Fruit fly (Drosophila melanogaster): ENCODE measurements around the gene Arr2.

The Arr2 gene

dm6 chr3L:8672199-8673059 lies 23.7 kb upstream of the Arr2 start (continued):
- peak; percentile 40 for TF ChIP-seq CG30403 (GFP tag; optimal IDR thresholded peaks at IDR 0.05)
- TF ChIP-seq CG7786 (GFP tag; optimal IDR thresholded peaks at IDR 0.05): peak; percentile 39
- TF ChIP-seq dm (GFP tag; optimal IDR thresholded peaks at IDR 0.05): no peak
- no peak for TF ChIP-seq sima (GFP tag; optimal IDR thresholded peaks at IDR 0.05)
- TF ChIP-seq crp (GFP tag; optimal IDR thresholded peaks at IDR 0.05): no peak
- TF ChIP-seq CG6854 (GFP tag; optimal IDR thresholded peaks at IDR 0.05): no peak

DNA sequence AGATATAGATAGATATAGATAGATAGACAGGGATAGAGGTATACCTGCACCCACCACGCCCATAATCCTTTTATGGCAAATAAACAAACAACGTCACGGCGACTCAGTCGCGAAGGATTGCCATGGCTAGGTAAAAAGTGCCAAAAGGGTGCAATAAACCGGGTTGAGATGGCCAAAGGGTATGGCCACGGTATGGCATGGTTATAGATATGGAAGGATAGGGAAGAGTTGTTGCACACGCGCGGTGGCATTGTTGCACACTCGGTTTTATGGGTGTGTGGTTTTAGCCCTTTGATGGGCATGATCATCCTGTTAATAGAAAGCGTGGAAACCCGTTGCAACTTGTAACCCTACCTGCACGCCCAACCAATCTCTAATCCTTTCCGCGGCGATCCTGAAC lies 22.2 kb upstream of the Arr2 start:
- TF ChIP-seq zen (tag; optimal IDR thresholded peaks at IDR 0.05) (peak; percentile 42), CG7271 (tag; optimal IDR thresholded peaks at IDR 0.05) (peak; percentile 42), cad (GFP tag; optimal IDR thresholded peaks at IDR 0.05) (peak; percentile 98), Kr (GFP tag; optimal IDR thresholded peaks at IDR 0.05) (peak; percentile 35), CG18262 (tag; optimal IDR thresholded peaks at IDR 0.05) (no peak), tll (GFP tag; optimal IDR thresholded peaks at IDR 0.05) (peak in 1 of 2 experiments; percentile 89), twi (tag; optimal IDR thresholded peaks at IDR 0.05) (peak; percentile 12), Aef1 (GFP tag; IDR thresholded peaks at IDR 0.05) (no peak), CG15479 (GFP tag; optimal IDR thresholded peaks at IDR 0.05) (peak; percentile 95), D (optimal IDR thresholded peaks at IDR 0.05) (peak; percentile 20), D (GFP tag; optimal IDR thresholded peaks at IDR 0.05) (no peak)

DNA sequence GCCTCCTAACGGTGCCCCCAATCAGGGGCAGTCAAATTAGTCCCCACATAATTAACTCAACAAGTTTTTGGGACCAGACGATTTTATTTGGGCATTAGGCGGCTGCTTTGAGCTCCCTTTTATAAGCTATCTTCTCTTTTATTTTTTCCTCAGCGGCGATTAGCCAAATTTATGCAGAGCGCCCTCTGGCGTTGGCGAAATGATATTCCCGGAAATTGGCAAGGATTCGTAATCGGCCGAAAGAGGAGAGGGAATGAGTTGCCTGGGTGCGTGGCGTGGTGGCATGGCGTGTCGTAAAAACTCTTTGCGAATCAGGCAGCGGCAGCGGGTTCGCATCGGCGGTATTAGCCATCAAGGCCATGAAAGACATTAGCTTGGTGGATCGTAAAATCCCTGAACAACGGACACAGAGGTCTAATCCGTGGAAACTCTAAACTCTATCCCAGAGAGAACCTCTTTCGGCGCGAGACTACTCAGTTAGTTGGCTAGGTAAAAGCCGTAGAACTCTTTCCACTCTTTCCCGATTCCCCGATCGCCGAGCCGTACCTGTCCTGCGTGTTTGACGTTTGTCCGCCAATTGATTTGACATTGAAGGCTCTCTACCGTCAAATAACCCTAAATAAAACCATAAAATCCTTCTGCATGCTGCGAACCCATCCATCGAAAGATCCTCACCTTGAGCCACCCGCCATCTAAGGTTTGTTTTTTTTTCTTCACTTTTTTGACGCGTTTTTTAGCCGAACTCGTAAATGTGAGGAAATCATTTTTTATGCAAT lies 21.3 kb upstream of the Arr2 start:
- TF ChIP-seq CG43689 (GFP tag; IDR thresholded peaks at IDR 0.05): no peak
- TF ChIP-seq NC2α (GFP tag; optimal IDR thresholded peaks at IDR 0.05): no peak
- no peak for TF ChIP-seq klu (GFP tag; IDR thresholded peaks at IDR 0.05)
- no peak for TF ChIP-seq CG4730 (GFP tag; IDR thresholded peaks at IDR 0.05)
- no peak for TF ChIP-seq CG31365 (tag; optimal IDR thresholded peaks at IDR 0.05)
- TF ChIP-seq CG17186 (GFP tag; optimal IDR thresholded peaks at IDR 0.05): no peak
- TF ChIP-seq hkb (optimal IDR thresholded peaks at IDR 0.05): no peak
- no peak for TF ChIP-seq hkb (GFP tag; IDR thresholded peaks at IDR 0.05)
- TF ChIP-seq hth (optimal IDR thresholded peaks at IDR 0.05): no peak
- TF ChIP-seq CG7271 (tag; optimal IDR thresholded peaks at IDR 0.05): peak; percentile 69
- TF ChIP-seq CG13287 (GFP tag; IDR thresholded peaks at IDR 0.05; ENCODE audit: partially characterized antibody): no peak
- peak; percentile 73 for TF ChIP-seq zen (tag; optimal IDR thresholded peaks at IDR 0.05)
- no peak for TF ChIP-seq CG2116 (GFP tag; optimal IDR thresholded peaks at IDR 0.05)
- TF ChIP-seq ttk (GFP tag; IDR thresholded peaks at IDR 0.05): no peak
- no peak for TF ChIP-seq gt (GFP tag; IDR thresholded peaks at IDR 0.05)
- TF ChIP-seq CG15479 (GFP tag; optimal IDR thresholded peaks at IDR 0.05): peak; percentile 51
- TF ChIP-seq CG8359 (GFP tag; optimal IDR thresholded peaks at IDR 0.05; ENCODE audit: borderline replicate concordance): no peak
- TF ChIP-seq Sry-β (GFP tag; optimal IDR thresholded peaks at IDR 0.05): no peak
- TF ChIP-seq CG8478 (optimal IDR thresholded peaks at IDR 0.05): no peak
- no peak for TF ChIP-seq ci (GFP tag; IDR thresholded peaks at IDR 0.05)
- TF ChIP-seq Sox100B (GFP tag; optimal IDR thresholded peaks at IDR 0.05): no peak
- no peak for TF ChIP-seq CG10654 (GFP tag; optimal IDR thresholded peaks at IDR 0.05)
- no peak for TF ChIP-seq crc (GFP tag; optimal IDR thresholded peaks at IDR 0.05)
- TF ChIP-seq cad (GFP tag; optimal IDR thresholded peaks at IDR 0.05): peak; percentile 88
- no peak for TF ChIP-seq Chrac-16 (GFP tag; optimal IDR thresholded peaks at IDR 0.05)
- TF ChIP-seq BtbVII (GFP tag; optimal IDR thresholded peaks at IDR 0.05): no peak
- TF ChIP-seq amos (GFP tag; IDR thresholded peaks at IDR 0.05; ENCODE audit: partially characterized antibody): no peak
- no peak for TF ChIP-seq CG9797 (GFP tag; optimal IDR thresholded peaks at IDR 0.05)
- TF ChIP-seq slp2 (GFP tag; optimal IDR thresholded peaks at IDR 0.05): no peak
- TF ChIP-seq CG12744 (GFP tag; optimal IDR thresholded peaks at IDR 0.05): no peak
- TF ChIP-seq Hr3 (GFP tag; optimal IDR thresholded peaks at IDR 0.05): no peak
- no peak for TF ChIP-seq stc (GFP tag; IDR thresholded peaks at IDR 0.05)
- TF ChIP-seq tll (GFP tag; optimal IDR thresholded peaks at IDR 0.05): peak in 1 of 2 experiments; percentile 97

Data from whole organism, embryonic.